Worm (Caenorhabditis elegans): Measurements from ENCODE around the gene F18C5.10.

ce11 chrII:6554677-6555076 lies 6.6 kb downstream of the F18C5.10 start, which contains the start of gene wrn-1:
- TF ChIP-seq D2030.7 (GFP tag; IDR thresholded peaks at IDR 0.05) (no peak), efl-1 (GFP tag; optimal IDR thresholded peaks at IDR 0.05) (no peak), dpl-1 (GFP tag; optimal IDR thresholded peaks at IDR 0.05) (no peak), pha-4 (tag; optimal IDR thresholded peaks at IDR 0.05) (no peak), hmg-20 (GFP tag; IDR thresholded peaks at IDR 0.05) (no peak), him-1 (tag; optimal IDR thresholded peaks at IDR 0.05) (no peak), C17E4.6 (GFP tag; IDR thresholded peaks at IDR 0.05) (no peak), T07F8.4 (tag; optimal IDR thresholded peaks at IDR 0.05) (no peak)
